Fruit fly (Drosophila melanogaster): ENCODE measurements around the gene Josd.

The Josd gene

dm6 chrX:6260900-6261299, at the start of gene Josd:
Josd (plus strand) TSS chrX:6261169.
- TF ChIP-seq Mnt (GFP tag; optimal IDR thresholded peaks at IDR 0.05) (peak; percentile 24), toe (GFP tag; optimal IDR thresholded peaks at IDR 0.05) (peak; percentile 16), pad (GFP tag; optimal IDR thresholded peaks at IDR 0.05) (no peak), bab1 (GFP tag; optimal IDR thresholded peaks at IDR 0.05) (peak; percentile 48), CG7045 (GFP tag; optimal IDR thresholded peaks at IDR 0.05) (no peak), CG1620 (GFP tag; optimal IDR thresholded peaks at IDR 0.05) (peak; percentile 7), CG12768 (GFP tag; optimal IDR thresholded peaks at IDR 0.05) (no peak)

dm6 chrX:6216650-6217049, 44.3 kb upstream of the Josd start:
- TF ChIP-seq Hr96 (GFP tag; optimal IDR thresholded peaks at IDR 0.05): no peak
- no peak for TF ChIP-seq CG12768 (GFP tag; optimal IDR thresholded peaks at IDR 0.05)
- no peak for TF ChIP-seq bab1 (GFP tag; optimal IDR thresholded peaks at IDR 0.05)

- no peak for TF ChIP-seq CG11617 (GFP tag; optimal IDR thresholded peaks at IDR 0.05)
- TF ChIP-seq pad (GFP tag; optimal IDR thresholded peaks at IDR 0.05): no peak
- TF ChIP-seq CG14711 (tag; optimal IDR thresholded peaks at IDR 0.05): no peak
- TF ChIP-seq ovo (GFP tag; optimal IDR thresholded peaks at IDR 0.05): no peak
- no peak for TF ChIP-seq Crg-1 (GFP tag; optimal IDR thresholded peaks at IDR 0.05)
- TF ChIP-seq CG5204 (GFP tag; optimal IDR thresholded peaks at IDR 0.05): no peak
- TF ChIP-seq CG7101 (tag; optimal IDR thresholded peaks at IDR 0.05): no peak
- no peak for TF ChIP-seq CG12768 (GFP tag; optimal IDR thresholded peaks at IDR 0.05)
- no peak for TF ChIP-seq CG33017 (tag; optimal IDR thresholded peaks at IDR 0.05)
These were observed 41.7 kb upstream of the Josd start, which contains the start of gene Btnd for dm6 chrX:6219227-6219626. Btnd (minus strand) TSS chrX:6219327.

- peak; percentile 70 for TF ChIP-seq bab1 (GFP tag; optimal IDR thresholded peaks at IDR 0.05)
- no peak for TF ChIP-seq CG33017 (tag; optimal IDR thresholded peaks at IDR 0.05)
- no peak for TF ChIP-seq tj (GFP tag; optimal IDR thresholded peaks at IDR 0.05)
- no peak for TF ChIP-seq Clk (GFP tag; optimal IDR thresholded peaks at IDR 0.05)
- TF ChIP-seq CG11617 (GFP tag; optimal IDR thresholded peaks at IDR 0.05): no peak
- TF ChIP-seq pad (GFP tag; optimal IDR thresholded peaks at IDR 0.05): peak; percentile 73
- TF ChIP-seq CG7045 (GFP tag; optimal IDR thresholded peaks at IDR 0.05): no peak
- no peak for TF ChIP-seq kay (GFP tag; ENCODE audit: borderline replicate concordance)
- no peak for TF ChIP-seq cnc (optimal IDR thresholded peaks at IDR 0.05)
- peak; percentile 64 for TF ChIP-seq cic (GFP tag; optimal IDR thresholded peaks at IDR 0.05)
- peak; percentile 76 for TF ChIP-seq Mnt (GFP tag; optimal IDR thresholded peaks at IDR 0.05)
- no peak for TF ChIP-seq CG5204 (GFP tag; optimal IDR thresholded peaks at IDR 0.05)
- TF ChIP-seq ovo (GFP tag; optimal IDR thresholded peaks at IDR 0.05): peak; percentile 85
- TF ChIP-seq Hr96 (GFP tag; optimal IDR thresholded peaks at IDR 0.05): no peak
- TF ChIP-seq toe (GFP tag; optimal IDR thresholded peaks at IDR 0.05): no peak
- no peak for TF ChIP-seq CG7101 (tag; optimal IDR thresholded peaks at IDR 0.05)
- no peak for TF ChIP-seq CG1620 (GFP tag; optimal IDR thresholded peaks at IDR 0.05)
- TF ChIP-seq Crg-1 (GFP tag; optimal IDR thresholded peaks at IDR 0.05): no peak
- TF ChIP-seq CG14711 (tag; optimal IDR thresholded peaks at IDR 0.05): peak; percentile 10
- no peak for TF ChIP-seq CG12768 (GFP tag; optimal IDR thresholded peaks at IDR 0.05)
These were observed 41.1 kb upstream of the Josd start, which contains the start of gene Efr for dm6 chrX:6219845-6220345. Efr (plus strand) TSS chrX:6219957.

- TF ChIP-seq Clk (GFP tag; optimal IDR thresholded peaks at IDR 0.05) (peak; percentile 74), Hr96 (GFP tag; optimal IDR thresholded peaks at IDR 0.05) (no peak), kay (GFP tag; ENCODE audit: borderline replicate concordance) (peak; percentile 99), CG7045 (GFP tag; optimal IDR thresholded peaks at IDR 0.05) (peak; percentile 82), cic (GFP tag; optimal IDR thresholded peaks at IDR 0.05) (peak; percentile 75), ovo (GFP tag; optimal IDR thresholded peaks at IDR 0.05) (peak; percentile 89), Mnt (GFP tag; optimal IDR thresholded peaks at IDR 0.05) (peak; percentile 91), tj (GFP tag; optimal IDR thresholded peaks at IDR 0.05) (peak; percentile 98), CG11617 (GFP tag; optimal IDR thresholded peaks at IDR 0.05) (peak; percentile 97), Crg-1 (GFP tag; optimal IDR thresholded peaks at IDR 0.05) (peak; percentile 76), CG1620 (GFP tag; optimal IDR thresholded peaks at IDR 0.05) (peak; percentile 80), toe (GFP tag; optimal IDR thresholded peaks at IDR 0.05) (no peak), pad (GFP tag; optimal IDR thresholded peaks at IDR 0.05) (peak; percentile 85), CG5204 (GFP tag; optimal IDR thresholded peaks at IDR 0.05) (no peak), CG33017 (tag; optimal IDR thresholded peaks at IDR 0.05) (peak; percentile 86), CG14711 (tag; optimal IDR thresholded peaks at IDR 0.05) (peak; percentile 83), bab1 (GFP tag; optimal IDR thresholded peaks at IDR 0.05) (peak; percentile 95), CG7101 (tag; optimal IDR thresholded peaks at IDR 0.05) (peak; percentile 96), cnc (optimal IDR thresholded peaks at IDR 0.05) (no peak), CG12768 (GFP tag; optimal IDR thresholded peaks at IDR 0.05) (peak; percentile 84)
These were observed 36.5 kb upstream of the Josd start, which contains the start of gene sqh for dm6 chrX:6224225-6225190. sqh (minus strand) TSS chrX:6225140.

dm6 chrX:6225472-6226049, 35.4 kb upstream of the Josd start, which contains the start of gene dtn:
dtn (plus strand) TSS chrX:6225647.
- TF ChIP-seq tj (GFP tag; optimal IDR thresholded peaks at IDR 0.05) (no peak), CG1620 (GFP tag; optimal IDR thresholded peaks at IDR 0.05) (no peak), CG5204 (GFP tag; optimal IDR thresholded peaks at IDR 0.05) (no peak), CG11617 (GFP tag; optimal IDR thresholded peaks at IDR 0.05) (no peak), CG14711 (tag; optimal IDR thresholded peaks at IDR 0.05) (no peak), CG33017 (tag; optimal IDR thresholded peaks at IDR 0.05) (no peak), kay (GFP tag; ENCODE audit: borderline replicate concordance) (no peak), ovo (GFP tag; optimal IDR thresholded peaks at IDR 0.05) (no peak), Mnt (GFP tag; optimal IDR thresholded peaks at IDR 0.05) (peak; percentile 18), pad (GFP tag; optimal IDR thresholded peaks at IDR 0.05) (peak; percentile 30), Hr96 (GFP tag; optimal IDR thresholded peaks at IDR 0.05) (no peak), cnc (optimal IDR thresholded peaks at IDR 0.05) (no peak), CG7045 (GFP tag; optimal IDR thresholded peaks at IDR 0.05) (no peak), CG7101 (tag; optimal IDR thresholded peaks at IDR 0.05) (no peak), CG12768 (GFP tag; optimal IDR thresholded peaks at IDR 0.05) (no peak), Crg-1 (GFP tag; optimal IDR thresholded peaks at IDR 0.05) (no peak)

Data from whole organism, adult.